Fruit fly (Drosophila melanogaster) whole organism: ENCODE measurements around the gene CG15725.

Experiments
- CG8478 ChIP-seq: fragments of >200 bp; optimal IDR thresholded peaks from 2 replicates; lab custom pipeline; 2018; ENCODE audit warnings: inconsistent platforms
- Dll ChIP-seq: fragments of >200 bp; optimal IDR thresholded peaks from 2 replicates; lab custom pipeline; 2017
- EcR ChIP-seq, 2 experiments: fragments of >200 bp; optimal IDR thresholded peaks; 2 replicates each; lab custom pipeline; 2017; ENCODE audit warnings: missing biosample characterization in 2 of 2, missing genetic modification characterization in 2 of 2, missing genetic modification reagents in 2 of 2
- pan ChIP-seq: fragments of >200 bp; optimal IDR thresholded peaks from 2 replicates; lab custom pipeline; 2017
- psq ChIP-seq: fragments of >200 bp; optimal IDR thresholded peaks from 2 replicates; lab custom pipeline; 2017
- usp ChIP-seq: fragments of >200 bp; optimal IDR thresholded peaks from 2 replicates; lab custom pipeline; 2017; ENCODE audit warnings: missing biosample characterization, missing genetic modification characterization, mixed read lengths

DNA sequence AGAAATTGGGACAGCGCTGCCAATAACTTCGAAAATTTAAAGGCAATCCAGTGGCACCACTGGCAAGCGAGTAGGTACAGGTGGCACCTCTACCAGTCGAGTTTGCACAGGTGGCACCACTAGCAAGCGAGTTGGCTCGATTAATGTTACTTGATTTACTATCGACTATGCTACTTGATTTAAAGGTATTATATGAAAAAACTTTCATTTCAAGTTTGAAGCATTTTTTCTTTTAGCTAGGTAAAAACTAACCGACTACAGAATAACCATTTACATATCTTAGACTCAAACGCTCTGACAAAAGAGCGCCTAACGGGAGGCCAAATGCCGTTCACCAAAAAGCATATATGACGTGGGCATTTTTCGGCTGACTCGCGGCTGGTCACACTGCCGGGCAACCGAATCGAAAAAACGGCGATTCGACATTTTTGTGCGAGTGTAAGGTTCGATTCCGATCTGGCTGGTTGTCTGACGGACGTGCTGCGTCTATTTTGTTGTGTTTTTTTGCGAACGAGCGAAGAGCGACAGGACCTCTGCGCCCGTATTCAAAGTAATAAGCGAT, 46.6 kb upstream of the CG15725 start, which contains the start of gene Tis11:
- no peak for TF ChIP-seq usp
- no peak for TF ChIP-seq EcR (GFP tag; optimal IDR thresholded peaks at IDR 0.05; lab: Kevin White, UChicago)
- TF ChIP-seq Dll (lab: Kevin White, UChicago), result no peak
- no peak for TF ChIP-seq CG8478 (lab: Kevin White, UChicago)
- TF ChIP-seq psq (lab: Kevin White, UChicago), result no peak
- TF ChIP-seq pan (lab: Kevin White, UChicago), result no peak
